Fruit fly (Drosophila melanogaster) whole organism, embryonic: ENCODE results near the gene CG14625.

Experiments used
- Aef1 ChIP-seq: fragments of 200-800 bp; sonication (Bioruptor generic); IDR thresholded peaks from 3 replicates; pipeline ENCODE4 v1.3.6; 2022; ENCODE audit warnings: missing biosample characterization, missing genetic modification characterization
- Atf6 ChIP-seq: fragments of 200-800 bp; sonication (Bioruptor generic); IDR thresholded peaks from 2 replicates; pipeline ENCODE4 v1.3.6; 2022; ENCODE audit warnings: missing biosample characterization, missing genetic modification characterization
- CG11093 ChIP-seq: fragments of 200-800 bp; sonication (Bioruptor generic); IDR thresholded peaks from 3 replicates; pipeline ENCODE4 v1.3.6; 2022; ENCODE audit warnings: missing biosample characterization, missing genetic modification characterization
- CG13287 ChIP-seq: fragments of 200-800 bp; sonication (Bioruptor generic); IDR thresholded peaks from 2 replicates; pipeline ENCODE4 v1.3.6; 2022; ENCODE audit warnings: missing biosample characterization, missing genetic modification characterization; ENCODE audit not compliant: partially characterized antibody
- CG13296 ChIP-seq: fragments of 200-800 bp; sonication (Bioruptor generic); optimal IDR thresholded peaks from 3 replicates; lab custom pipeline; 2018; ENCODE audit warnings: missing biosample characterization, mild to moderate bottlenecking, missing genetic modification characterization
- CG14014 ChIP-seq: fragments of 200-800 bp; sonication (Bioruptor generic); IDR thresholded peaks from 2 replicates; pipeline ENCODE4 v1.3.6; 2022; ENCODE audit warnings: missing biosample characterization, missing genetic modification characterization
- CG14710 ChIP-seq: fragments of 200-800 bp; sonication (Bioruptor generic); optimal IDR thresholded peaks from 3 replicates; lab custom pipeline; 2019; ENCODE audit warnings: missing biosample characterization, mild to moderate bottlenecking, missing genetic modification characterization, moderate library complexity
- CG15073 ChIP-seq: fragments of 200-800 bp; sonication (Bioruptor generic); optimal IDR thresholded peaks from 2 replicates; lab custom pipeline; 2016; ENCODE audit warnings: missing biosample characterization, missing genetic modification characterization
- CG1529 ChIP-seq: fragments of 200-800 bp; sonication (Bioruptor generic); optimal IDR thresholded peaks from 3 replicates; lab custom pipeline; 2018; ENCODE audit warnings: missing biosample characterization, missing genetic modification characterization
- CG15601 ChIP-seq: fragments of 200-800 bp; sonication (Bioruptor generic); optimal IDR thresholded peaks from 3 replicates; lab custom pipeline; 2019; ENCODE audit warnings: missing biosample characterization, mild to moderate bottlenecking, missing genetic modification characterization, moderate library complexity
- CG1603 ChIP-seq: fragments of 200-800 bp; sonication (Bioruptor generic); optimal IDR thresholded peaks from 2 replicates; lab custom pipeline; 2019; ENCODE audit warnings: missing biosample characterization, mild to moderate bottlenecking, missing genetic modification characterization, moderate library complexity
- CG17612 ChIP-seq: fragments of 200-800 bp; sonication (Bioruptor generic); IDR thresholded peaks from 2 replicates; pipeline ENCODE4 v1.3.6; 2022; ENCODE audit warnings: missing biosample characterization, missing genetic modification characterization
- CG2129 ChIP-seq: fragments of 200-800 bp; sonication (Bioruptor generic); IDR thresholded peaks from 2 replicates; pipeline ENCODE4 v1.3.6; 2022; ENCODE audit warnings: missing biosample characterization, missing genetic modification characterization; ENCODE audit not compliant: partially characterized antibody
- CG30403 ChIP-seq: fragments of 200-800 bp; sonication (Bioruptor generic); optimal IDR thresholded peaks from 3 replicates; lab custom pipeline; 2016; ENCODE audit warnings: missing biosample characterization, missing genetic modification characterization
- CG3065 ChIP-seq: fragments of 200-800 bp; sonication (Bioruptor generic); optimal IDR thresholded peaks from 2 replicates; lab custom pipeline; 2016; ENCODE audit warnings: missing biosample characterization, missing genetic modification characterization
- CG31388 ChIP-seq: fragments of 200-800 bp; sonication (Bioruptor generic); optimal IDR thresholded peaks from 2 replicates; lab custom pipeline; 2016; ENCODE audit warnings: missing biosample characterization, missing genetic modification characterization
- CG3407 ChIP-seq: fragments of 200-800 bp; sonication (Bioruptor generic); optimal IDR thresholded peaks from 2 replicates; lab custom pipeline; 2018; ENCODE audit warnings: missing biosample characterization, mild to moderate bottlenecking, missing genetic modification characterization
- CG4854 ChIP-seq: fragments of 200-800 bp; sonication (Bioruptor generic); optimal IDR thresholded peaks from 2 replicates; lab custom pipeline; 2016; ENCODE audit warnings: missing biosample characterization, missing genetic modification characterization, inconsistent platforms
- CG6175 ChIP-seq: fragments of 200-800 bp; sonication (Bioruptor generic); IDR thresholded peaks from 3 replicates; pipeline ENCODE4 v1.3.6; 2022; ENCODE audit warnings: missing biosample characterization, missing genetic modification characterization
- CG7745 ChIP-seq: fragments of 200-800 bp; sonication (Bioruptor generic); optimal IDR thresholded peaks from 2 replicates; lab custom pipeline; 2018; ENCODE audit warnings: missing biosample characterization, mild to moderate bottlenecking, missing genetic modification characterization, moderate library complexity
- CG9215 ChIP-seq: fragments of 200-800 bp; sonication (Bioruptor generic); IDR thresholded peaks from 2 replicates; pipeline ENCODE4 v1.3.6; 2022; ENCODE audit warnings: missing biosample characterization, missing genetic modification characterization
- CG9932 ChIP-seq: fragments of 200-800 bp; sonication (Bioruptor generic); IDR thresholded peaks from 2 replicates; pipeline ENCODE4 v1.3.6; 2022; ENCODE audit warnings: missing biosample characterization, missing genetic modification characterization
- CrebB ChIP-seq: fragments of 200-800 bp; sonication (Bioruptor generic); optimal IDR thresholded peaks from 3 replicates; lab custom pipeline; 2018; ENCODE audit warnings: missing biosample characterization, mild to moderate bottlenecking, missing genetic modification characterization
- Dek ChIP-seq: fragments of 200-800 bp; sonication (Bioruptor generic); optimal IDR thresholded peaks from 3 replicates; lab custom pipeline; 2019; ENCODE audit warnings: missing biosample characterization, mild to moderate bottlenecking, missing genetic modification characterization, moderate library complexity
- E2f2 ChIP-seq: fragments of 200-800 bp; sonication (Bioruptor generic); IDR thresholded peaks from 2 replicates; pipeline ENCODE4 v1.3.6; 2022; ENCODE audit warnings: missing biosample characterization, missing genetic modification characterization
- HHEX ChIP-seq: fragments of 200-800 bp; sonication (Bioruptor generic); optimal IDR thresholded peaks from 3 replicates; lab custom pipeline; 2017; ENCODE audit warnings: missing biosample characterization, mild to moderate bottlenecking, missing genetic modification characterization, missing genetic modification reagents
- HLH54F ChIP-seq: fragments of 200-800 bp; sonication (Bioruptor generic); optimal IDR thresholded peaks from 3 replicates; lab custom pipeline; 2016; ENCODE audit warnings: missing biosample characterization, missing genetic modification characterization
- Max ChIP-seq: fragments of 200-800 bp; sonication (Bioruptor generic); optimal IDR thresholded peaks from 2 replicates; lab custom pipeline; 2016; ENCODE audit warnings: missing biosample characterization, mild to moderate bottlenecking, missing genetic modification characterization
- abd-A ChIP-seq: fragments of 200-800 bp; sonication (Bioruptor generic); optimal IDR thresholded peaks from 3 replicates; lab custom pipeline; 2019; ENCODE audit warnings: missing biosample characterization, mild to moderate bottlenecking, missing genetic modification characterization, moderate library complexity
- al ChIP-seq: fragments of 200-800 bp; sonication (Bioruptor generic); IDR thresholded peaks from 2 replicates; pipeline ENCODE4 v1.3.6; 2022; ENCODE audit warnings: missing biosample characterization, missing genetic modification characterization
- ara ChIP-seq: fragments of 200-800 bp; sonication (Bioruptor generic); IDR thresholded peaks from 2 replicates; pipeline ENCODE4 v1.3.6; 2022; ENCODE audit warnings: missing biosample characterization, missing genetic modification characterization
- bab2 ChIP-seq: fragments of 200-800 bp; sonication (Bioruptor generic); optimal IDR thresholded peaks from 2 replicates; lab custom pipeline; 2016; ENCODE audit warnings: missing biosample characterization, missing genetic modification characterization
- bbx ChIP-seq: fragments of 200-800 bp; sonication (Bioruptor generic); IDR thresholded peaks from 2 replicates; pipeline ENCODE4 v1.3.6; 2022; ENCODE audit warnings: missing biosample characterization, missing genetic modification characterization; ENCODE audit not compliant: partially characterized antibody
- crol ChIP-seq: fragments of 200-800 bp; sonication (Bioruptor generic); IDR thresholded peaks from 2 replicates; pipeline ENCODE4 v1.3.6; 2022; ENCODE audit warnings: missing biosample characterization, missing genetic modification characterization
- dimm ChIP-seq: fragments of 200-800 bp; sonication (Bioruptor generic); IDR thresholded peaks from 2 replicates; pipeline ENCODE4 v1.3.6; 2022; ENCODE audit warnings: missing biosample characterization, missing genetic modification characterization
- dysf ChIP-seq: fragments of 200-800 bp; sonication (Bioruptor generic); IDR thresholded peaks from 3 replicates; pipeline ENCODE4 v1.3.6; 2022; ENCODE audit warnings: missing biosample characterization, missing genetic modification characterization
- eve ChIP-seq, 2 experiments: fragments of >200 bp; optimal IDR thresholded peaks; 2 replicates each; lab custom pipeline; 2017; ENCODE audit warnings: missing biosample characterization in 2 of 2, missing genetic modification characterization in 2 of 2
- fru ChIP-seq: fragments of >200 bp; optimal IDR thresholded peaks from 2 replicates; lab custom pipeline; 2017
- fu2 ChIP-seq: fragments of 200-800 bp; sonication (Bioruptor generic); optimal IDR thresholded peaks from 2 replicates; lab custom pipeline; 2016; ENCODE audit warnings: missing biosample characterization, missing genetic modification characterization
- grn ChIP-seq: fragments of 200-800 bp; sonication (Bioruptor generic); optimal IDR thresholded peaks from 3 replicates; lab custom pipeline; 2017; ENCODE audit warnings: missing biosample characterization, missing genetic modification characterization
- gro ChIP-seq: fragments of 200-800 bp; sonication (Bioruptor generic); optimal IDR thresholded peaks from 2 replicates; lab custom pipeline; 2016; ENCODE audit warnings: missing biosample characterization, missing genetic modification characterization
- jumu ChIP-seq: fragments of 200-800 bp; sonication (Bioruptor generic); optimal IDR thresholded peaks from 3 replicates; lab custom pipeline; 2016; ENCODE audit warnings: missing biosample characterization, missing genetic modification characterization
- kah ChIP-seq: fragments of 200-800 bp; sonication (Bioruptor generic); optimal IDR thresholded peaks from 2 replicates; lab custom pipeline; 2018; ENCODE audit warnings: missing biosample characterization, mild to moderate bottlenecking, missing genetic modification characterization
- lmd ChIP-seq: fragments of 200-800 bp; sonication (Bioruptor generic); IDR thresholded peaks from 2 replicates; pipeline ENCODE4 v1.3.6; 2022; ENCODE audit warnings: missing biosample characterization, missing genetic modification characterization
- mld ChIP-seq: fragments of 200-800 bp; sonication (Bioruptor generic); IDR thresholded peaks from 3 replicates; pipeline ENCODE4 v1.3.6; 2022; ENCODE audit warnings: missing biosample characterization, missing genetic modification characterization; ENCODE audit not compliant: partially characterized antibody
- nom ChIP-seq: fragments of 200-800 bp; sonication (Bioruptor generic); optimal IDR thresholded peaks from 2 replicates; lab custom pipeline; 2017; ENCODE audit warnings: missing biosample characterization, missing genetic modification characterization, mild to moderate bottlenecking, moderate library complexity, missing genetic modification reagents
- otp ChIP-seq: fragments of 200-800 bp; sonication (Bioruptor generic); IDR thresholded peaks from 3 replicates; pipeline ENCODE4, ENCODE4 v1.3.6; 2022; ENCODE audit warnings: missing biosample characterization, missing genetic modification characterization
- phol ChIP-seq: fragments of 200-800 bp; sonication (Bioruptor generic); optimal IDR thresholded peaks from 3 replicates; lab custom pipeline; 2018; ENCODE audit warnings: missing biosample characterization, mild to moderate bottlenecking, missing genetic modification characterization, moderate library complexity
- prd ChIP-seq, 3 experiments: fragments of >200 bp in 2 of 3; fragments of 200-800 bp in 1 of 3; sonication (Bioruptor generic) in 1 of 3; optimal IDR thresholded peaks in 2 of 3; IDR thresholded peaks in 1 of 3; 2 replicates in 2 of 3; 3 replicates in 1 of 3; pipeline versions ENCODE4 v1.3.6 to Lab custom; 2017 to 2022; ENCODE audit warnings: missing biosample characterization in 1 of 3, missing genetic modification characterization in 1 of 3
- sc ChIP-seq, 3 experiments: fragments of >200 bp in 2 of 3; fragments of 200-800 bp in 1 of 3; sonication (Bioruptor generic) in 1 of 3; optimal IDR thresholded peaks; 2 replicates in 2 of 3; 3 replicates in 1 of 3; lab custom pipeline; 2017; ENCODE audit warnings: mild to moderate bottlenecking in 1 of 3, missing biosample characterization in 1 of 3, missing genetic modification characterization in 1 of 3, missing genetic modification reagents in 1 of 3
- usp ChIP-seq: fragments of >200 bp; optimal IDR thresholded peaks from 2 replicates; lab custom pipeline; 2017; ENCODE audit warnings: missing biosample characterization, missing genetic modification characterization

CG14625 gene

dm6 chrX:1239832-1240231 is 40.5 kb downstream of the CG14625 start, which contains the start of gene CG11403 (continued):
- TF ChIP-seq otp, result no peak
- TF ChIP-seq gro (GFP tag; lab: Kevin White, UChicago), result peak; percentile 2
- peak; percentile 52 for TF ChIP-seq CG9932 (GFP tag; lab: Robert Waterston, UW)
- no peak for TF ChIP-seq abd-A (tag; lab: Kevin White, UChicago)
- no peak for TF ChIP-seq CG15601
- TF ChIP-seq al (GFP tag; lab: Robert Waterston, UW), result no peak
- no peak for TF ChIP-seq CG14014
- TF ChIP-seq ara (GFP tag; lab: Robert Waterston, UW), result no peak
- no peak for TF ChIP-seq CG1529 (GFP tag; lab: Kevin White, UChicago)
- TF ChIP-seq CG30403 (GFP tag; lab: Kevin White, UChicago), result peak; percentile 22
- TF ChIP-seq CG31388, result no peak
- TF ChIP-seq bab2, result no peak
- TF ChIP-seq phol (tag; lab: Kevin White, UChicago), result peak; percentile 83
- no peak for TF ChIP-seq sc (optimal IDR thresholded peaks at IDR 0.05; lab: Kevin White, UChicago)
- TF ChIP-seq sc (GFP tag; optimal IDR thresholded peaks at IDR 0.05; lab: Kevin White, UChicago), result no peak
- TF ChIP-seq jumu (GFP tag; lab: Kevin White, UChicago), result peak; percentile 58
- TF ChIP-seq CG4854 (GFP tag; lab: Kevin White, UChicago), result no peak
- no peak for TF ChIP-seq lmd (GFP tag; lab: Robert Waterston, UW)
- TF ChIP-seq CG7745 (tag; lab: Kevin White, UChicago), result no peak
- TF ChIP-seq CG1603 (tag; lab: Kevin White, UChicago), result peak; percentile 0
- peak; percentile 55; the same call in 2 of the 3 replicates for TF ChIP-seq Aef1
- TF ChIP-seq CG6175 (GFP tag; lab: Robert Waterston, UW), result no peak
- no peak for TF ChIP-seq eve (GFP tag; optimal IDR thresholded peaks at IDR 0.05; lab: Kevin White, UChicago)
- TF ChIP-seq CG13296, result no peak
- no peak for TF ChIP-seq CG17612 (GFP tag; lab: Robert Waterston, UW)
- TF ChIP-seq HHEX (GFP tag; lab: Kevin White, UChicago), result no peak
- no peak for TF ChIP-seq HLH54F (GFP tag; lab: Kevin White, UChicago)
- peak; percentile 66 for TF ChIP-seq CG14710 (tag; lab: Kevin White, UChicago)
- no peak for TF ChIP-seq CG11093
- peak; percentile 51 for TF ChIP-seq Max (GFP tag; lab: Kevin White, UChicago)
- no peak for TF ChIP-seq CG15073 (GFP tag; lab: Kevin White, UChicago)
- TF ChIP-seq fu2 (GFP tag; lab: Kevin White, UChicago), result peak; percentile 19
- TF ChIP-seq CG2129 (GFP tag; lab: Robert Waterston, UW), result peak; percentile 83
- TF ChIP-seq mld (GFP tag; lab: Robert Waterston, UW), result no peak
- TF ChIP-seq kah (GFP tag; lab: Kevin White, UChicago), result peak; percentile 87
- TF ChIP-seq CG3065 (GFP tag; lab: Kevin White, UChicago), result no peak
- TF ChIP-seq Atf6 (GFP tag; lab: Robert Waterston, UW), result no peak
- no peak for TF ChIP-seq dysf (GFP tag; lab: Robert Waterston, UW)
- TF ChIP-seq nom (GFP tag; lab: Kevin White, UChicago), result no peak
- no peak for TF ChIP-seq prd (optimal IDR thresholded peaks at IDR 0.05; lab: Kevin White, UChicago)
- no peak for TF ChIP-seq prd (GFP tag; IDR thresholded peaks at IDR 0.05; lab: Robert Waterston, UW)
- TF ChIP-seq CrebB, result no peak
- no peak for TF ChIP-seq Dek
- peak; percentile 97 for TF ChIP-seq E2f2 (GFP tag; lab: Robert Waterston, UW)
- no peak for TF ChIP-seq grn
- TF ChIP-seq crol (GFP tag; lab: Robert Waterston, UW), result no peak
- no peak for TF ChIP-seq fru (lab: Kevin White, UChicago)
- TF ChIP-seq CG3407 (GFP tag; lab: Kevin White, UChicago), result no peak
- TF ChIP-seq CG13287 (GFP tag; lab: Robert Waterston, UW), result peak; percentile 90
- TF ChIP-seq CG9215 (GFP tag; lab: Robert Waterston, UW), result no peak
- TF ChIP-seq usp, result no peak
- no peak for TF ChIP-seq dimm (GFP tag; lab: Robert Waterston, UW)
- TF ChIP-seq bbx, result peak; percentile 55
